Worm (Caenorhabditis elegans) whole organism, L2 larva: Measurements from ENCODE around the gene F58B4.5.

Experiments
- F13H6.1 ChIP-seq: sonication (generic microtip); optimal IDR thresholded peaks from 2 replicates; lab custom pipeline; 2016; ENCODE audit warnings: missing genetic modification characterization, missing compliant biosample characterization
- R02D3.7 ChIP-seq: fragments of 150-350 bp; optimal IDR thresholded peaks from 2 replicates; lab custom pipeline; 2014; ENCODE audit warnings: missing biosample characterization, missing genetic modification characterization
- Y55F3AM.14 ChIP-seq: fragments of 200-800 bp; sonication (Bioruptor generic); optimal IDR thresholded peaks from 2 replicates; lab custom pipeline; 2018; ENCODE audit warnings: mild to moderate bottlenecking, missing genetic modification characterization, missing compliant biosample characterization
- alr-1 ChIP-seq: fragments of 150-350 bp; optimal IDR thresholded peaks from 2 replicates; lab custom pipeline; 2014; ENCODE audit warnings: missing biosample characterization, missing genetic modification characterization
- aly-2 ChIP-seq: fragments of 150-350 bp; optimal IDR thresholded peaks from 2 replicates; lab custom pipeline; 2014; ENCODE audit warnings: missing biosample characterization, missing genetic modification characterization
- ama-1 ChIP-seq: fragments of 150-350 bp; optimal IDR thresholded peaks from 2 replicates; lab custom pipeline; 2018; ENCODE audit warnings: inconsistent platforms
- blmp-1 ChIP-seq: sonication (generic microtip); optimal IDR thresholded peaks from 2 replicates; lab custom pipeline; 2017; ENCODE audit warnings: missing genetic modification characterization, mild to moderate bottlenecking, missing compliant biosample characterization, antibody characterized with exemption, moderate library complexity; ENCODE audit not compliant: insufficient read depth
- ceh-16 ChIP-seq: fragments of 150-350 bp; optimal IDR thresholded peaks from 2 replicates; lab custom pipeline; 2014; ENCODE audit warnings: missing biosample characterization, missing genetic modification characterization
- ceh-82 ChIP-seq: fragments of 150-350 bp; optimal IDR thresholded peaks from 2 replicates; lab custom pipeline; 2014; ENCODE audit warnings: missing biosample characterization, missing genetic modification characterization
- crh-2 ChIP-seq: sonication (generic microtip); optimal IDR thresholded peaks from 2 replicates; lab custom pipeline; 2017; ENCODE audit warnings: missing biosample characterization, missing genetic modification characterization
- egl-27 ChIP-seq: sonication (generic microtip); optimal IDR thresholded peaks from 3 replicates; lab custom pipeline; 2017; ENCODE audit warnings: missing biosample characterization, missing genetic modification reagents, missing genetic modification characterization
- elt-1 ChIP-seq: fragments of 150-350 bp; optimal IDR thresholded peaks from 2 replicates; lab custom pipeline; 2014; ENCODE audit warnings: missing biosample characterization, missing genetic modification characterization
- elt-3 ChIP-seq: sonication (generic microtip); optimal IDR thresholded peaks from 2 replicates; lab custom pipeline; 2017; ENCODE audit warnings: missing biosample characterization, missing genetic modification characterization
- fos-1 ChIP-seq: fragments of 150-350 bp; optimal IDR thresholded peaks from 2 replicates; lab custom pipeline; 2014; ENCODE audit warnings: missing biosample characterization, missing genetic modification characterization
- gmeb-1 ChIP-seq: fragments of 150-350 bp; optimal IDR thresholded peaks from 2 replicates; lab custom pipeline; 2014; ENCODE audit warnings: missing biosample characterization, missing genetic modification characterization
- lin-11 ChIP-seq: fragments of 150-350 bp; sonication (generic microtip); optimal IDR thresholded peaks from 2 replicates; lab custom pipeline; 2014; ENCODE audit warnings: missing biosample characterization, missing genetic modification characterization, inconsistent platforms, mixed read lengths
- lin-13 ChIP-seq: fragments of 150-350 bp; optimal IDR thresholded peaks from 2 replicates; lab custom pipeline; 2014; ENCODE audit warnings: missing biosample characterization, missing genetic modification reagents, missing genetic modification characterization
- lin-39 ChIP-seq: fragments of 150-350 bp; optimal IDR thresholded peaks from 2 replicates; lab custom pipeline; 2014; ENCODE audit warnings: missing biosample characterization, missing genetic modification reagents, missing genetic modification characterization
- lsy-2 ChIP-seq, 2 experiments: fragments of 150-350 bp in 1 of 2; sonication (generic microtip) in 1 of 2; optimal IDR thresholded peaks; 2 replicates each; lab custom pipeline; 2014 to 2017; ENCODE audit warnings: missing biosample characterization in 2 of 2, missing genetic modification characterization in 2 of 2
- mbf-1 ChIP-seq: sonication (generic microtip); optimal IDR thresholded peaks from 2 replicates; lab custom pipeline; 2017; ENCODE audit warnings: missing biosample characterization, missing genetic modification characterization
- mdl-1 ChIP-seq, 2 experiments: fragments of 150-350 bp in 1 of 2; sonication (generic microtip) in 1 of 2; optimal IDR thresholded peaks; 2 replicates each; lab custom pipeline; 2017; ENCODE audit warnings: missing biosample characterization in 2 of 2, missing genetic modification characterization in 2 of 2
- nhr-11 ChIP-seq: fragments of 150-350 bp; optimal IDR thresholded peaks from 2 replicates; lab custom pipeline; 2014; ENCODE audit warnings: missing biosample characterization, missing genetic modification characterization
- nhr-12 ChIP-seq: fragments of 150-350 bp; optimal IDR thresholded peaks from 2 replicates; lab custom pipeline; 2014; ENCODE audit warnings: missing biosample characterization, missing genetic modification characterization
- nhr-129 ChIP-seq: fragments of 150-350 bp; optimal IDR thresholded peaks from 2 replicates; lab custom pipeline; 2014; ENCODE audit warnings: missing biosample characterization, missing genetic modification characterization
- nhr-21 ChIP-seq: fragments of 150-350 bp; optimal IDR thresholded peaks from 2 replicates; lab custom pipeline; 2014; ENCODE audit warnings: missing biosample characterization, missing genetic modification characterization
- nhr-25 ChIP-seq: fragments of 150-350 bp; sonication (generic microtip); optimal IDR thresholded peaks from 3 replicates; lab custom pipeline; 2014; ENCODE audit warnings: missing biosample characterization, missing genetic modification characterization
- nhr-6 ChIP-seq: fragments of 150-350 bp; optimal IDR thresholded peaks from 2 replicates; lab custom pipeline; 2014; ENCODE audit warnings: missing biosample characterization, missing genetic modification characterization
- nhr-77 ChIP-seq: fragments of 150-350 bp; optimal IDR thresholded peaks from 2 replicates; lab custom pipeline; 2014; ENCODE audit warnings: missing biosample characterization, missing genetic modification characterization
- peb-1 ChIP-seq: fragments of 150-350 bp; optimal IDR thresholded peaks from 2 replicates; lab custom pipeline; 2014; ENCODE audit warnings: missing biosample characterization, missing genetic modification characterization
- skn-1 ChIP-seq: sonication (generic microtip); optimal IDR thresholded peaks from 2 replicates; lab custom pipeline; 2017; ENCODE audit warnings: missing biosample characterization, missing genetic modification characterization
- sma-9 ChIP-seq, 2 experiments: fragments of 150-350 bp in 1 of 2; sonication (generic microtip) in 1 of 2; optimal IDR thresholded peaks; 2 replicates each; lab custom pipeline; 2014 to 2016; ENCODE audit warnings: missing genetic modification characterization in 2 of 2, mild to moderate bottlenecking in 1 of 2, missing biosample characterization in 1 of 2, missing compliant biosample characterization in 1 of 2, missing genetic modification reagents in 1 of 2, moderate library complexity in 1 of 2
- snpc-4 ChIP-seq: fragments of 150-350 bp; optimal IDR thresholded peaks from 2 replicates; lab custom pipeline; 2014; ENCODE audit warnings: missing biosample characterization, missing genetic modification characterization
- unc-39 ChIP-seq: fragments of 150-350 bp; optimal IDR thresholded peaks from 2 replicates; lab custom pipeline; 2014; ENCODE audit warnings: missing biosample characterization, missing genetic modification characterization
- unc-55 ChIP-seq: fragments of 150-350 bp; sonication (generic microtip); optimal IDR thresholded peaks from 3 replicates; lab custom pipeline; 2014; ENCODE audit warnings: missing biosample characterization, missing genetic modification reagents, missing genetic modification characterization
- unc-62 ChIP-seq: fragments of 150-350 bp; optimal IDR thresholded peaks from 2 replicates; lab custom pipeline; 2014; ENCODE audit warnings: missing biosample characterization, missing genetic modification reagents, missing genetic modification characterization
- zag-1 ChIP-seq: fragments of 150-350 bp; optimal IDR thresholded peaks from 2 replicates; lab custom pipeline; 2014; ENCODE audit warnings: missing biosample characterization, missing genetic modification characterization
- ztf-1 ChIP-seq: fragments of 200-800 bp; sonication (Bioruptor generic); conservative IDR thresholded peaks from 2 replicates; pipeline ENCODE4 v1.3.6; 2022; ENCODE audit warnings: missing genetic modification characterization, missing compliant biosample characterization
- ztf-11 ChIP-seq: sonication (generic microtip); optimal IDR thresholded peaks from 2 replicates; lab custom pipeline; 2017; ENCODE audit warnings: missing biosample characterization, missing genetic modification characterization
- ztf-4 ChIP-seq: fragments of 150-350 bp; optimal IDR thresholded peaks from 2 replicates; lab custom pipeline; 2014; ENCODE audit warnings: missing biosample characterization, missing genetic modification characterization

Gene F58B4.5

DNA sequence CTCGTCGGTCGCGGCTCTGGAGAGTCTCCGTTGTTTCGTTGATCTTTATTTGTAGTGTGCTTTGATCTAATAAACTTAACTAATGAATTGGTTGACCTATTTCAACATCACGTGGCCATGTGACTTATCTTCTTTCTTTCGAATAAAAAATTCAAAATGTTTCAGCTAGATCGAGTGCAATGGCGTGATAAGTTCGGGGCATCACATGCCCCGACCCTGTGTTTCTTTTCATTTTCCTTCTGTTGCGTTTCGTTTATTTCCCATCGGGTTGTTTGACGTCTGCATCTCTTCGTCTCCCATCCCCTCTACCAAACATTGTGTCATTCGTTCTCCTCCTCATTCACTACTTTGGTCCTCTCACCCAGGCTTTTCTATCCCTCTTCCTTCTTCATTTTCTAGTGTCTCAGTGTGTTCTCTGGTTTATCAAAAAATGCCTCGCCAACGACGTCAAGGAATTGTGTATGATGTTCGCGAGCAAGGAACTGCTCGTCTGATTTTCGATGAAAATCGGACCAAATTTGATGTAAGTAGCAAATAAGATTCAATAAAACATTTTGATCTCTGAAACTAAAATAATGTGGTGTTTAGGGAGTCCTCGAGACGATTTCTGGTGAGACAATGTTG lies 19.3 kb downstream of the F58B4.5 start, which contains the start of gene F17C11.4 (continued):
- TF ChIP-seq sma-9 (GFP tag; optimal IDR thresholded peaks at IDR 0.05; lab: Kevin White, UChicago) = peak; percentile 96
- no peak for TF ChIP-seq sma-9 (tag; optimal IDR thresholded peaks at IDR 0.05; lab: Kevin White, UChicago)
- peak; percentile 88 for TF ChIP-seq ama-1 (lab: Kevin White, UChicago)
- peak; percentile 28 to 85 for TF ChIP-seq mdl-1 (tag; optimal IDR thresholded peaks at IDR 0.05; lab: Kevin White, UChicago)
- TF ChIP-seq crh-2 = peak; percentile 57
- no peak for TF ChIP-seq nhr-11
- peak; percentile 48 for TF ChIP-seq snpc-4 (tag; lab: Kevin White, UChicago)
- TF ChIP-seq nhr-129 (tag; lab: Kevin White, UChicago) = peak; percentile 96
- peak; percentile 91 for TF ChIP-seq F13H6.1
- TF ChIP-seq lin-13 = peak; percentile 59
- TF ChIP-seq unc-55 (GFP tag; lab: Kevin White, UChicago) = peak; percentile 4
- no peak for TF ChIP-seq elt-1 (tag; lab: Kevin White, UChicago)
- peak; percentile 72 for TF ChIP-seq nhr-6 (tag; lab: Kevin White, UChicago)

DNA sequence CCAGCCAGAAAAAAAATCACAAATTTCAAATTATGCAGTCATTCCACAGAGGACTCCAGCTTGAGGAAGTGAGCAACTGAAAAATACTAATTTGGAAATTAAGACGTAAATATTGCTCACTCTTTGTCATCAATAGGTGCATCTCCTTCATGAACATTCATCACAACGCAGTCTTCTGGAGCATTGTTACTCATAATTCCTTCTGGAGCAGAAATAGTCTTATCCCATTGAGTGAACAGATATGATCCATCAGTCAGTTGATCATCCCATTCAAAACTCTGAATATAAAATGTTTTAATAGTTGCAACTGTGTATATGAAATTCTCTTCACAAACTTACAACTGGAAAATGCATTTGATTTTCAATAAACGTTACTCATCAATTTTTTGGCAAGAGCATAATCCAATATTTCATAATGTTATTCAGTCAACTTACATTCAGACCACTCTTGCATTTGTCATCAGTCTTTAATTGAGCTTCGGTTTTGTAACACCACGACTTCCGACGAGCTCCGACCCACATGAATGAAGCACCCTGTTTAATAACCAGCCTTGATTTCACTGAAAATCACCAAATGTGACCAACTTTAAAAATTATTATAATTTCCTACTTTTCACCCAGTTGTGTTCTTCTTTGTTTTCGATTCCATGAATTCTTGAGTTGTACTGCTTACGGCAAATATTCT lies 21.1 kb downstream of the F58B4.5 start:
- TF ChIP-seq elt-3 = no peak
- TF ChIP-seq ceh-16 (tag; lab: Kevin White, UChicago) = no peak
- no peak for TF ChIP-seq nhr-12 (tag; lab: Kevin White, UChicago)
- TF ChIP-seq unc-62 = no peak
- peak; percentile 29 for TF ChIP-seq nhr-25 (tag; lab: Kevin White, UChicago)
- TF ChIP-seq mbf-1 (tag; lab: Kevin White, UChicago) = no peak
- no peak for TF ChIP-seq peb-1 (tag; lab: Kevin White, UChicago)
- TF ChIP-seq nhr-21 (tag; lab: Kevin White, UChicago) = no peak
- TF ChIP-seq F13H6.1 = no peak
- no peak for TF ChIP-seq fos-1 (tag; lab: Kevin White, UChicago)
- TF ChIP-seq ceh-82 (tag; lab: Kevin White, UChicago) = no peak
- peak; percentile 60 for TF ChIP-seq ztf-4
- no peak for TF ChIP-seq lin-11 (tag; lab: Kevin White, UChicago)
- TF ChIP-seq ama-1 (lab: Kevin White, UChicago) = peak; percentile 74
- peak; percentile 32 for TF ChIP-seq nhr-6 (tag; lab: Kevin White, UChicago)
- TF ChIP-seq R02D3.7 (tag; lab: Kevin White, UChicago) = no peak
- no peak for TF ChIP-seq egl-27
- TF ChIP-seq nhr-77 (tag; lab: Kevin White, UChicago) = no peak
- TF ChIP-seq unc-39 (tag; lab: Kevin White, UChicago) = no peak
- TF ChIP-seq lin-39 (tag; lab: Kevin White, UChicago) = no peak
- TF ChIP-seq blmp-1 (tag; lab: Kevin White, UChicago) = peak; percentile 9
- TF ChIP-seq sma-9 (GFP tag; optimal IDR thresholded peaks at IDR 0.05; lab: Kevin White, UChicago) = peak; percentile 20
- no peak for TF ChIP-seq sma-9 (tag; optimal IDR thresholded peaks at IDR 0.05; lab: Kevin White, UChicago)
- no peak for TF ChIP-seq alr-1 (tag; lab: Kevin White, UChicago)
- TF ChIP-seq nhr-129 (tag; lab: Kevin White, UChicago) = no peak
- no peak for TF ChIP-seq ztf-1 (GFP tag; lab: Robert Waterston, UW)
- peak; percentile 25 for TF ChIP-seq lin-13
- TF ChIP-seq aly-2 (tag; lab: Kevin White, UChicago) = no peak
- TF ChIP-seq ztf-11 = no peak
- no peak for TF ChIP-seq zag-1 (tag; lab: Kevin White, UChicago)
- TF ChIP-seq Y55F3AM.14 (GFP tag; lab: Kevin White, UChicago) = peak; percentile 21
- TF ChIP-seq snpc-4 (tag; lab: Kevin White, UChicago) = no peak
- no peak for TF ChIP-seq elt-1 (tag; lab: Kevin White, UChicago)
- peak in 1 of 2 experiments; percentile 40 for TF ChIP-seq lsy-2 (tag; optimal IDR thresholded peaks at IDR 0.05; lab: Kevin White, UChicago)
- no peak for TF ChIP-seq gmeb-1 (tag; lab: Kevin White, UChicago)
- no peak for TF ChIP-seq skn-1 (tag; lab: Kevin White, UChicago)
